2 fruit fly cellular contexts compared by ENCODE assay signal in the genomic region with DNA sequence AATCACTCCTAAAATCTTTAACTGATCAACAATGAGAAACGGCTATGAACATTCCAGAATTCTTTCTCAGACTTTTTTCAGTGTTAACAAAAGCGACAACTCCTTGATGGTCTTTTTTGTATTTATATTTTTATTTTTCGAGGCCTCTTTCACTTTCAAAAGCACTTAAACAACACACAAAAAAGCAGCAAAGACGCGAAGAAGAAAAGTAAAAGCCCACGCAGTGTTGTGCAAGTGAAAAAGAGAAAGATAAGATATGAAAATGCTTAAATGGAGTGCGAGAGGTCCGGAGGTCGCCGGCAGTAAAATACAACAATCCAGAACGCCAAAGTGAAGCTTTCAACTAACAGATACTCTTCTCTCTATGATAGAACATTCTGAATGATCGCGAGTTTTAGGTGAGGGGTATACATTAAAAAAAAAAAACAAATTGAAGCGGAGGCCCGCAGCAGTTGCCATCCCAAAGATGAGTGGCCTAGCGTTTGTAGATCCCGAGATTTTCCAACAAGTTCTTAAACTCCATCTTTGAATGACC.
TF ChIP-seq lines count a peak whose summit lies in the region.

No protein-coding gene starts in this region.

TF ChIP-seq in whole organism, embryonic, 481 proteins besides CTCF, POLR2A, EP300 and RAD21 (continued from another document):
- TF ChIP-seq Tbp (GFP tag; optimal IDR thresholded peaks at IDR 0.05; lab: Kevin White, UChicago) = no peak
- 0 out of 2 replicates have a peak, but pooled peaks have one; percentile 30 for TF ChIP-seq bbx (GFP tag; IDR thresholded peaks at IDR 0.05; lab: Robert Waterston, UW; ENCODE audit: partially characterized antibody)
- peak; percentile 56 for TF ChIP-seq HLH4C (GFP tag; IDR thresholded peaks at IDR 0.05; lab: Robert Waterston, UW; ENCODE audit: partially characterized antibody)
- peak; percentile 30; the same call in 1 of the 2 replicates for TF ChIP-seq Scr (GFP tag; IDR thresholded peaks at IDR 0.05; lab: Robert Waterston, UW; ENCODE audit: partially characterized antibody)
- no peak for TF ChIP-seq ci (GFP tag; IDR thresholded peaks at IDR 0.05; lab: Robert Waterston, UW)
- TF ChIP-seq CG11560 (tag; IDR thresholded peaks at IDR 0.05; lab: Robert Waterston, UW) = no peak
- peak; percentile 68 for TF ChIP-seq CG6791 (GFP tag; IDR thresholded peaks at IDR 0.05; lab: Robert Waterston, UW; ENCODE audit: partially characterized antibody)
- TF ChIP-seq Opbp (GFP tag; IDR thresholded peaks at IDR 0.05; lab: Robert Waterston, UW; ENCODE audit: partially characterized antibody) = peak; percentile 43; the same call in 1 of the 3 replicates
- TF ChIP-seq CG17186 (GFP tag; optimal IDR thresholded peaks at IDR 0.05; lab: Kevin White, UChicago) = no peak
- no peak for TF ChIP-seq Oaz (GFP tag; IDR thresholded peaks at IDR 0.05; lab: Robert Waterston, UW)
- TF ChIP-seq CG8089 (GFP tag; optimal IDR thresholded peaks at IDR 0.05; lab: Kevin White, UChicago) = no peak
- no peak for TF ChIP-seq ab (GFP tag; optimal IDR thresholded peaks at IDR 0.05; lab: Kevin White, UChicago)
- TF ChIP-seq Hr78 (GFP tag; optimal IDR thresholded peaks at IDR 0.05; lab: Kevin White, UChicago) = peak in 1 of 2 experiments; percentile 18
- no peak for TF ChIP-seq CG4820 (GFP tag; optimal IDR thresholded peaks at IDR 0.05; lab: Kevin White, UChicago)
- TF ChIP-seq sna (GFP tag; IDR thresholded peaks at IDR 0.05; lab: Robert Waterston, UW; ENCODE audit: partially characterized antibody) = no peak
- peak; percentile 75 for TF ChIP-seq D19A (tag; optimal IDR thresholded peaks at IDR 0.05; lab: Kevin White, UChicago)
- no peak for TF ChIP-seq CG12659 (GFP tag; optimal IDR thresholded peaks at IDR 0.05; lab: Kevin White, UChicago)
- TF ChIP-seq CG6254 (GFP tag; optimal IDR thresholded peaks at IDR 0.05; lab: Kevin White, UChicago) = no peak
- peak; percentile 34; the same call in 1 of the 3 replicates for TF ChIP-seq CG16813 (GFP tag; IDR thresholded peaks at IDR 0.05; lab: Robert Waterston, UW; ENCODE audit: partially characterized antibody)
- no peak for TF ChIP-seq Mrtf (GFP tag; IDR thresholded peaks at IDR 0.05; lab: Robert Waterston, UW)

TF ChIP-seq in whole organism, prepupa, 60 proteins besides CTCF, POLR2A, EP300 and RAD21 (continued from another document):
- TF ChIP-seq CG6808 (GFP tag; optimal IDR thresholded peaks at IDR 0.05; lab: Kevin White, UChicago) (no peak), lz (GFP tag; optimal IDR thresholded peaks at IDR 0.05; lab: Kevin White, UChicago) (no peak), CG6163 (GFP tag; IDR thresholded peaks at IDR 0.05; lab: Robert Waterston, UW) (no peak), cyc (GFP tag; optimal IDR thresholded peaks at IDR 0.05; lab: Kevin White, UChicago) (no peak), Gug (GFP tag; IDR thresholded peaks at IDR 0.05; lab: Robert Waterston, UW) (no peak), Hr39 (GFP tag; optimal IDR thresholded peaks at IDR 0.05; lab: Kevin White, UChicago) (no peak), CG34406 (GFP tag; optimal IDR thresholded peaks at IDR 0.05; lab: Kevin White, UChicago) (peak; percentile 38), CG11902 (GFP tag; optimal IDR thresholded peaks at IDR 0.05; lab: Kevin White, UChicago) (no peak), fd59A (GFP tag; optimal IDR thresholded peaks at IDR 0.05; lab: Kevin White, UChicago) (no peak), Sox102F (GFP tag; optimal IDR thresholded peaks at IDR 0.05; lab: Kevin White, UChicago) (no peak), CG11762 (GFP tag; optimal IDR thresholded peaks at IDR 0.05; lab: Kevin White, UChicago; ENCODE audit: insufficient read depth) (no peak), pdm3 (GFP tag; optimal IDR thresholded peaks at IDR 0.05; lab: Kevin White, UChicago) (no peak), CG6792 (GFP tag; optimal IDR thresholded peaks at IDR 0.05; lab: Kevin White, UChicago) (no peak), ss (GFP tag; optimal IDR thresholded peaks at IDR 0.05; lab: Kevin White, UChicago) (no peak), fd85E (GFP tag; optimal IDR thresholded peaks at IDR 0.05; lab: Kevin White, UChicago) (no peak), fkh (GFP tag; optimal IDR thresholded peaks at IDR 0.05; lab: Kevin White, UChicago) (no peak), dsx (GFP tag; optimal IDR thresholded peaks at IDR 0.05; lab: Kevin White, UChicago; ENCODE audit: poor library complexity, severe bottlenecking) (no peak), CG32006 (GFP tag; optimal IDR thresholded peaks at IDR 0.05; lab: Kevin White, UChicago) (peak; percentile 0), CG8119 (GFP tag; IDR thresholded peaks at IDR 0.05; lab: Robert Waterston, UW) (0 out of 3 replicates have a peak, but pooled peaks have one; percentile 15), CG1621 (tag; optimal IDR thresholded peaks at IDR 0.05; lab: Kevin White, UChicago) (no peak), Met (GFP tag; optimal IDR thresholded peaks at IDR 0.05; lab: Kevin White, UChicago) (peak; percentile 29), OdsH (GFP tag; optimal IDR thresholded peaks at IDR 0.05; lab: Kevin White, UChicago) (no peak), Sox14 (GFP tag; optimal IDR thresholded peaks at IDR 0.05; lab: Kevin White, UChicago) (no peak), Blimp-1 (GFP tag; optimal IDR thresholded peaks at IDR 0.05; lab: Kevin White, UChicago) (peak; percentile 97), CG3032 (tag; optimal IDR thresholded peaks at IDR 0.05; lab: Kevin White, UChicago) (no peak), topi (GFP tag; optimal IDR thresholded peaks at IDR 0.05; lab: Kevin White, UChicago) (no peak), CG7368 (GFP tag; optimal IDR thresholded peaks at IDR 0.05; lab: Kevin White, UChicago) (no peak), svp (GFP tag; lab: Kevin White, UChicago) (peak; percentile 71), Eip93F (GFP tag; optimal IDR thresholded peaks at IDR 0.05; lab: Kevin White, UChicago) (no peak), CG10631 (GFP tag; optimal IDR thresholded peaks at IDR 0.05; lab: Kevin White, UChicago) (peak; percentile 3), CG16779 (tag; optimal IDR thresholded peaks at IDR 0.05; lab: Kevin White, UChicago) (no peak), Eip75B (GFP tag; optimal IDR thresholded peaks at IDR 0.05; lab: Kevin White, UChicago) (no peak), CG9139 (GFP tag; optimal IDR thresholded peaks at IDR 0.05; lab: Kevin White, UChicago) (no peak)
